Fruit fly (Drosophila melanogaster) whole organism, embryonic: Measurements from ENCODE around the gene CG3634.

ENCODE experiments used
- ATbp ChIP-seq: fragments of 200-800 bp; sonication (Bioruptor generic); optimal IDR thresholded peaks from 2 replicates; lab custom pipeline; 2017; ENCODE audit warnings: missing biosample characterization, mild to moderate bottlenecking, missing genetic modification characterization, missing genetic modification reagents
- Atf-2 ChIP-seq: fragments of 200-800 bp; sonication (Bioruptor generic); optimal IDR thresholded peaks from 2 replicates; lab custom pipeline; 2016; ENCODE audit warnings: missing biosample characterization, missing genetic modification characterization
- CG13624 ChIP-seq: fragments of 200-800 bp; sonication (Bioruptor generic); optimal IDR thresholded peaks from 2 replicates; lab custom pipeline; 2016; ENCODE audit warnings: missing biosample characterization, missing genetic modification characterization
- CG14050 ChIP-seq: fragments of 200-800 bp; sonication (Bioruptor generic); IDR thresholded peaks from 3 replicates; pipeline ENCODE4 v1.3.6; 2022; ENCODE audit warnings: missing biosample characterization, missing genetic modification characterization
- CG14860 ChIP-seq: fragments of 200-800 bp; sonication (Bioruptor generic); IDR thresholded peaks from 3 replicates; pipeline ENCODE4 v1.3.6; 2022; ENCODE audit warnings: missing biosample characterization, missing genetic modification characterization; ENCODE audit not compliant: partially characterized antibody
- CG1647 ChIP-seq: fragments of 200-800 bp; sonication (Bioruptor generic); optimal IDR thresholded peaks from 3 replicates; lab custom pipeline; 2016; ENCODE audit warnings: missing biosample characterization, missing genetic modification characterization
- CG17328 ChIP-seq: fragments of 200-800 bp; sonication (Bioruptor generic); IDR thresholded peaks from 2 replicates; pipeline ENCODE4 v1.3.6; 2022; ENCODE audit warnings: missing biosample characterization, missing genetic modification characterization
- CG2202 ChIP-seq: fragments of 200-800 bp; sonication (Bioruptor generic); optimal IDR thresholded peaks from 2 replicates; lab custom pipeline; 2018; ENCODE audit warnings: missing biosample characterization, mild to moderate bottlenecking, missing genetic modification characterization
- CG3281 ChIP-seq: fragments of 200-800 bp; sonication (Bioruptor generic); optimal IDR thresholded peaks from 3 replicates; lab custom pipeline; 2017; ENCODE audit warnings: missing biosample characterization, mild to moderate bottlenecking, missing genetic modification characterization
- CG33213 ChIP-seq: fragments of 200-800 bp; sonication (Bioruptor generic); optimal IDR thresholded peaks from 3 replicates; lab custom pipeline; 2016; ENCODE audit warnings: missing biosample characterization, missing genetic modification characterization
- CG33557 ChIP-seq: fragments of 200-800 bp; sonication (Bioruptor generic); optimal IDR thresholded peaks from 2 replicates; lab custom pipeline; 2019; ENCODE audit warnings: missing biosample characterization, mild to moderate bottlenecking, missing genetic modification characterization, moderate library complexity
- CG3726 ChIP-seq: fragments of 200-800 bp; sonication (Bioruptor generic); IDR thresholded peaks from 3 replicates; pipeline ENCODE4, ENCODE4 v1.3.6; 2022; ENCODE audit warnings: missing biosample characterization, missing genetic modification characterization
- CG5180 ChIP-seq: fragments of 200-800 bp; sonication (Bioruptor generic); optimal IDR thresholded peaks from 3 replicates; lab custom pipeline; 2017; ENCODE audit warnings: missing biosample characterization, missing genetic modification characterization, mild to moderate bottlenecking, moderate library complexity, missing genetic modification reagents
- CG7271 ChIP-seq: fragments of 200-800 bp; sonication (Bioruptor generic); optimal IDR thresholded peaks from 2 replicates; lab custom pipeline; 2018; ENCODE audit warnings: missing biosample characterization, mild to moderate bottlenecking, missing genetic modification characterization, moderate library complexity
- CG7745 ChIP-seq: fragments of 200-800 bp; sonication (Bioruptor generic); optimal IDR thresholded peaks from 2 replicates; lab custom pipeline; 2018; ENCODE audit warnings: missing biosample characterization, mild to moderate bottlenecking, missing genetic modification characterization, moderate library complexity
- Dad ChIP-seq: fragments of 200-800 bp; sonication (Bioruptor generic); optimal IDR thresholded peaks from 3 replicates; lab custom pipeline; 2016; ENCODE audit warnings: missing biosample characterization, missing genetic modification characterization
- Dek ChIP-seq: fragments of 200-800 bp; sonication (Bioruptor generic); optimal IDR thresholded peaks from 3 replicates; lab custom pipeline; 2019; ENCODE audit warnings: missing biosample characterization, mild to moderate bottlenecking, missing genetic modification characterization, moderate library complexity
- ERR ChIP-seq: fragments of 200-800 bp; sonication (Bioruptor generic); optimal IDR thresholded peaks from 2 replicates; lab custom pipeline; 2016; ENCODE audit warnings: missing biosample characterization, missing genetic modification characterization
- H2.0 ChIP-seq: fragments of 200-800 bp; sonication (Bioruptor generic); IDR thresholded peaks from 2 replicates; pipeline ENCODE4 v1.3.6; 2022; ENCODE audit warnings: missing biosample characterization, missing genetic modification characterization
- HLHmδ ChIP-seq: fragments of 200-800 bp; sonication (Bioruptor generic); optimal IDR thresholded peaks from 2 replicates; lab custom pipeline; 2018; ENCODE audit warnings: missing biosample characterization, mild to moderate bottlenecking, missing genetic modification characterization, moderate library complexity
- Hmx ChIP-seq: fragments of 200-800 bp; sonication (Bioruptor generic); optimal IDR thresholded peaks from 2 replicates; lab custom pipeline; 2016; ENCODE audit warnings: missing biosample characterization, missing genetic modification characterization
- Hr39 ChIP-seq: fragments of >200 bp; optimal IDR thresholded peaks from 2 replicates; lab custom pipeline; 2017
- Jarid2 ChIP-seq: fragments of 200-800 bp; sonication (Bioruptor generic); optimal IDR thresholded peaks from 3 replicates; lab custom pipeline; 2017; ENCODE audit warnings: mild to moderate bottlenecking, missing biosample characterization, missing genetic modification reagents, missing genetic modification characterization
- MBD-R2 ChIP-seq: fragments of 200-800 bp; sonication (Bioruptor generic); IDR thresholded peaks from 2 replicates; pipeline ENCODE4 v1.3.6; 2022; ENCODE audit warnings: missing biosample characterization, missing genetic modification characterization
- Med ChIP-seq: fragments of 200-800 bp; sonication (Bioruptor generic); peaks from one replicate; lab custom pipeline; 2016; ENCODE audit warnings: missing biosample characterization, missing genetic modification characterization, mild to moderate bottlenecking, inconsistent platforms, moderate library complexity
- Nf-YB ChIP-seq: fragments of 200-800 bp; sonication (Bioruptor generic); optimal IDR thresholded peaks from 3 replicates; lab custom pipeline; 2019; ENCODE audit warnings: missing biosample characterization, mild to moderate bottlenecking, missing genetic modification characterization, moderate library complexity
- Nf-YC ChIP-seq: fragments of 200-800 bp; optimal IDR thresholded peaks from 3 replicates; lab custom pipeline; 2019; ENCODE audit warnings: missing biosample characterization, mild to moderate bottlenecking, missing genetic modification characterization, moderate library complexity
- PHDP ChIP-seq: fragments of 200-800 bp; sonication (Bioruptor generic); optimal IDR thresholded peaks from 3 replicates; lab custom pipeline; 2018; ENCODE audit warnings: missing biosample characterization, mild to moderate bottlenecking, missing genetic modification characterization, moderate library complexity
- Six4 ChIP-seq: fragments of 200-800 bp; sonication (Bioruptor generic); optimal IDR thresholded peaks from 2 replicates; lab custom pipeline; 2016; ENCODE audit warnings: missing biosample characterization, missing genetic modification characterization
- Sry-β ChIP-seq: fragments of 200-800 bp; sonication (Bioruptor generic); optimal IDR thresholded peaks from 2 replicates; lab custom pipeline; 2018; ENCODE audit warnings: missing biosample characterization, mild to moderate bottlenecking, missing genetic modification characterization, moderate library complexity
- Tbp ChIP-seq: fragments of >200 bp; optimal IDR thresholded peaks from 2 replicates; lab custom pipeline; 2018; ENCODE audit warnings: missing biosample characterization, missing genetic modification characterization
- ac ChIP-seq: fragments of 200-800 bp; sonication (Bioruptor generic); optimal IDR thresholded peaks from 3 replicates; lab custom pipeline; 2017; ENCODE audit warnings: missing biosample characterization, mild to moderate bottlenecking, missing genetic modification characterization
- cg ChIP-seq: fragments of 200-800 bp; sonication (Bioruptor generic); optimal IDR thresholded peaks from 3 replicates; lab custom pipeline; 2019; ENCODE audit warnings: missing biosample characterization, mild to moderate bottlenecking, missing genetic modification characterization, moderate library complexity
- chinmo ChIP-seq: fragments of 200-800 bp; sonication (Bioruptor generic); IDR thresholded peaks from 4 replicates; pipeline ENCODE4 v1.3.6; 2022; ENCODE audit warnings: missing biosample characterization, missing genetic modification characterization; ENCODE audit not compliant: partially characterized antibody
- dati ChIP-seq: fragments of 200-800 bp; sonication (Bioruptor generic); IDR thresholded peaks from 2 replicates; pipeline ENCODE4 v1.3.6; 2022; ENCODE audit warnings: missing biosample characterization, missing genetic modification characterization
- dmrt99B ChIP-seq: fragments of 200-800 bp; sonication (Bioruptor generic); optimal IDR thresholded peaks from 2 replicates; lab custom pipeline; 2018; ENCODE audit warnings: missing biosample characterization, mild to moderate bottlenecking, missing genetic modification characterization, moderate library complexity
- dpn ChIP-seq, 2 experiments: fragments of 200-800 bp; sonication (Bioruptor generic); optimal IDR thresholded peaks; 3 replicates each; lab custom pipeline; 2016; ENCODE audit warnings: missing biosample characterization in 2 of 2, missing genetic modification characterization in 2 of 2
- her ChIP-seq: fragments of 200-800 bp; sonication (Bioruptor generic); optimal IDR thresholded peaks from 2 replicates; lab custom pipeline; 2016; ENCODE audit warnings: missing biosample characterization, missing genetic modification characterization
- jing ChIP-seq: fragments of 200-800 bp; sonication (Bioruptor generic); optimal IDR thresholded peaks from 2 replicates; lab custom pipeline; 2018; ENCODE audit warnings: missing biosample characterization, mild to moderate bottlenecking, missing genetic modification characterization
- nerfin-1 ChIP-seq: fragments of 200-800 bp; sonication (Bioruptor generic); optimal IDR thresholded peaks from 3 replicates; lab custom pipeline; 2019; ENCODE audit warnings: missing biosample characterization, mild to moderate bottlenecking, missing genetic modification characterization, moderate library complexity
- pfk ChIP-seq: fragments of 200-800 bp; sonication (Bioruptor generic); optimal IDR thresholded peaks from 2 replicates; lab custom pipeline; 2018; ENCODE audit warnings: missing biosample characterization, mild to moderate bottlenecking, missing genetic modification characterization, moderate library complexity
- prd ChIP-seq, 3 experiments: fragments of >200 bp in 2 of 3; fragments of 200-800 bp in 1 of 3; sonication (Bioruptor generic) in 1 of 3; optimal IDR thresholded peaks in 2 of 3; IDR thresholded peaks in 1 of 3; 2 replicates in 2 of 3; 3 replicates in 1 of 3; pipeline versions ENCODE4 v1.3.6 to Lab custom; 2017 to 2022; ENCODE audit warnings: missing biosample characterization in 1 of 3, missing genetic modification characterization in 1 of 3
- pros ChIP-seq: fragments of 200-800 bp; sonication (Bioruptor generic); optimal IDR thresholded peaks from 3 replicates; lab custom pipeline; 2019; ENCODE audit warnings: missing biosample characterization, mild to moderate bottlenecking, missing genetic modification characterization, moderate library complexity
- ro ChIP-seq: fragments of 200-800 bp; sonication (Bioruptor generic); IDR thresholded peaks from 2 replicates; pipeline ENCODE4 v1.3.6; 2022; ENCODE audit warnings: missing biosample characterization, missing genetic modification characterization
- seq ChIP-seq: fragments of 200-800 bp; sonication (Bioruptor generic); IDR thresholded peaks from 2 replicates; pipeline ENCODE4 v1.3.6; 2022; ENCODE audit warnings: missing biosample characterization, missing genetic modification characterization
- twi ChIP-seq: fragments of 200-800 bp; optimal IDR thresholded peaks from 2 replicates; lab custom pipeline; 2019; ENCODE audit warnings: missing biosample characterization, mild to moderate bottlenecking, missing genetic modification characterization, moderate library complexity
- tx ChIP-seq: fragments of 200-800 bp; sonication (Bioruptor generic); optimal IDR thresholded peaks from 2 replicates; lab custom pipeline; 2016; ENCODE audit warnings: missing biosample characterization, missing genetic modification characterization
- wor ChIP-seq: fragments of 200-800 bp; sonication (Bioruptor generic); IDR thresholded peaks from 2 replicates; pipeline ENCODE4 v1.3.6; 2022; ENCODE audit warnings: missing biosample characterization, missing genetic modification characterization
- zen ChIP-seq: fragments of 200-800 bp; sonication (Bioruptor generic); optimal IDR thresholded peaks from 3 replicates; lab custom pipeline; 2018; ENCODE audit warnings: missing biosample characterization, mild to moderate bottlenecking, missing genetic modification characterization, moderate library complexity
- zf30C ChIP-seq: fragments of 200-800 bp; sonication (Bioruptor generic); optimal IDR thresholded peaks from 3 replicates; lab custom pipeline; 2018; ENCODE audit warnings: missing biosample characterization, mild to moderate bottlenecking, missing genetic modification characterization

The CG3634 gene

DNA sequence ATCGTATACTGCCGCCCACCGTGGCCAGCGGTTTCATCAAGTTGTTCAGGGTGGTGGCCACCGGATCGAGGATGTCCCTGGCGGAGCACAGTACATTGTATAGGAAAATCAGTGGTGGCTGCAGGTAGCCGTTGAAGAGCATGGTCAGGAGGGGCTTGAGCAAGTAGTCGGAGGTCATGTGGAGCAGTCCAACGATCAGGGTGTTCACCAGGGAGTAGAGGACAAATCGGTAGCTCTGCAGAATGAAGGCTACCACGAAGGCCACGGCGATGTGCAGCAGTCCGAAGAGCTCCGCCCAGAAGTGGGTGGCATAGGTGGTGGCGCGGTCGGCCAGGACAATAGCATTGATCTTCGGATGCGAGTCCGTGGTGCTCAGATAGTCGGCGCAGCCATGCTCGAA is 11.7 kb downstream of the CG3634 start (continued):
- TF ChIP-seq Med, result peak; percentile 44
- no peak for TF ChIP-seq twi (tag; lab: Kevin White, UChicago)
- no peak for TF ChIP-seq Hmx
- TF ChIP-seq CG3726 (GFP tag; lab: Robert Waterston, UW), result no peak
- TF ChIP-seq ERR (GFP tag; lab: Kevin White, UChicago), result no peak

DNA sequence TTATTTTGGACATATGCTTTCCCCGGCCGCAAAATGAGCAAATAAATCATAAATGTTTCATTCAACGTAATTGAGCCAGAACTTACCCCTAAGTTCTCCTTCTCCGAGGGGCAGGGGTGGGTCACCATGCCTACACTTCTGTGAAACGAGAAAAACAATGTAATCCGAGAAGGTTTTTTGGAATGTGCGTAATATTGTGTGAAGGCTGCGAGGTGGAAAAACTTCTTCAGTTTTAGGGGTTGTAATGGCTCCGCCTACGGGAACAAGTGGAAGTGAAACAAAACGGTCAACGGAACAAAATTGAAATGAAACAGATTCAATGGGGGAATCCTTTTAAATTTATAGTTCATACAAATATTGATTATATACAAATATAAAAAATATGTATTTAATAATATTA is 12.3 kb downstream of the CG3634 start:
- TF ChIP-seq dmrt99B (no peak), CG1647 (GFP tag; lab: Kevin White, UChicago) (no peak), Hr39 (lab: Kevin White, UChicago) (no peak), Dad (GFP tag; lab: Kevin White, UChicago) (no peak), CG2202 (tag; lab: Kevin White, UChicago) (no peak), Dek (tag; lab: Kevin White, UChicago) (no peak), Sry-β (GFP tag; lab: Kevin White, UChicago) (no peak), her (no peak), CG3281 (GFP tag; lab: Kevin White, UChicago) (no peak), CG7745 (tag; lab: Kevin White, UChicago) (no peak), CG33557 (GFP tag; lab: Kevin White, UChicago) (no peak), PHDP (tag; lab: Kevin White, UChicago) (no peak), ac (no peak), pros (GFP tag; lab: Kevin White, UChicago) (peak; percentile 70), Atf-2 (no peak), Jarid2 (peak; percentile 3), tx (GFP tag; lab: Kevin White, UChicago) (no peak), zen (tag; lab: Kevin White, UChicago) (no peak), CG17328 (GFP tag; lab: Robert Waterston, UW) (no peak), Tbp (GFP tag; lab: Kevin White, UChicago) (no peak), Nf-YB (GFP tag; lab: Kevin White, UChicago) (peak; percentile 86), zf30C (GFP tag; lab: Kevin White, UChicago) (peak; percentile 12), seq (GFP tag; lab: Robert Waterston, UW) (peak; percentile 68; the same call in 1 of the 2 replicates), pfk (peak; percentile 98), wor (GFP tag; lab: Robert Waterston, UW) (no peak), MBD-R2 (no peak), H2.0 (GFP tag; lab: Robert Waterston, UW) (no peak), Nf-YC (peak; percentile 91), nerfin-1 (tag; lab: Kevin White, UChicago) (peak; percentile 28), prd (optimal IDR thresholded peaks at IDR 0.05; lab: Kevin White, UChicago) (no peak), prd (GFP tag; IDR thresholded peaks at IDR 0.05; lab: Robert Waterston, UW) (no peak), Six4 (GFP tag; lab: Kevin White, UChicago) (peak; percentile 39), chinmo (GFP tag; lab: Robert Waterston, UW) (no peak), ATbp (GFP tag; lab: Kevin White, UChicago) (no peak)

DNA sequence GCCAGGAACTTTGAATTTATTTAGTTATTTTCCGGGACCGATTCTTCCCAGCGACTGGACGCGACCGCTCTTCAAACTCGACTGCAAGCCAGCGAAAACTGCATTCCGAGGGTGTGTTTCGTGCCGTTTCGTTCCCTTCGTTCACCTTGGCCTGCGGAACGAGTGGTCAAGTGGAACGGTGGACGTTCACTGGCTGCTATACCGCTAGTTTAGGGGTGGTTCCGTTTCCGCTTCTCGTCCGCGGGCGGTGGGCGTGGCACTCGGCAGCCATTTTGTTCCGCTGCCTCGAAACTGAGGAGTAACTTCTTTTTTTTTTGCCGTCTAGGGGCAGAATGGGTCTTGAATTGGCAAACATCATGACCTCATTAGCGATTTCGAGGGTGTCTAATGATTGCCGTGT is 16.4 kb downstream of the CG3634 start, which contains the start of gene Six4:
TSS of gene Six4 (minus strand) at position 85 of the 400 bp plus-strand sequence.
- no peak for TF ChIP-seq CG14050 (GFP tag; lab: Robert Waterston, UW)
- TF ChIP-seq cg, result no peak
- TF ChIP-seq ro (GFP tag; lab: Robert Waterston, UW), result no peak
- no peak for TF ChIP-seq jing
- no peak for TF ChIP-seq dpn (GFP tag; optimal IDR thresholded peaks at IDR 0.05; lab: Kevin White, UChicago)
- TF ChIP-seq CG13624 (GFP tag; lab: Kevin White, UChicago), result no peak
- peak; percentile 72 for TF ChIP-seq CG7271 (tag; lab: Kevin White, UChicago)
- no peak for TF ChIP-seq dati (GFP tag; lab: Robert Waterston, UW)
- no peak for TF ChIP-seq CG33213 (GFP tag; lab: Kevin White, UChicago)
- TF ChIP-seq HLHmδ, result peak; percentile 96
- TF ChIP-seq CG5180 (GFP tag; lab: Kevin White, UChicago), result no peak
- TF ChIP-seq twi (tag; lab: Kevin White, UChicago), result peak; percentile 18
- TF ChIP-seq CG14860, result no peak
- TF ChIP-seq H2.0 (GFP tag; lab: Robert Waterston, UW), result no peak
- peak; percentile 95 for TF ChIP-seq Nf-YB (GFP tag; lab: Kevin White, UChicago)
